Fruit fly (Drosophila melanogaster) whole organism, embryonic: ENCODE measurements around the gene Elo68alpha.

Source experiments
- Ada2b ChIP-seq: fragments of 200-800 bp; sonication (Bioruptor generic); IDR thresholded peaks from 2 replicates; pipeline ENCODE4 v1.3.6; 2022; ENCODE audit warnings: missing biosample characterization, missing genetic modification characterization
- Adf1 ChIP-seq: fragments of 200-800 bp; sonication (Bioruptor generic); IDR thresholded peaks from 2 replicates; pipeline ENCODE4 v1.3.6; 2022; ENCODE audit warnings: missing biosample characterization, missing genetic modification characterization
- CG10209 ChIP-seq: fragments of 200-800 bp; sonication (Bioruptor generic); optimal IDR thresholded peaks from 3 replicates; lab custom pipeline; 2017; ENCODE audit warnings: missing biosample characterization, mild to moderate bottlenecking, missing genetic modification characterization, missing genetic modification reagents
- CG11398 ChIP-seq: fragments of 200-800 bp; sonication (Bioruptor generic); optimal IDR thresholded peaks from 2 replicates; lab custom pipeline; 2016; ENCODE audit warnings: missing biosample characterization, missing genetic modification characterization
- CG11696 ChIP-seq: fragments of 200-800 bp; sonication (Bioruptor generic); IDR thresholded peaks from 2 replicates; pipeline ENCODE4 v1.3.6; 2022; ENCODE audit warnings: missing biosample characterization, missing genetic modification characterization
- CG12744 ChIP-seq: fragments of 200-800 bp; sonication (Bioruptor generic); optimal IDR thresholded peaks from 2 replicates; lab custom pipeline; 2016; ENCODE audit warnings: missing biosample characterization, missing genetic modification characterization
- CG13624 ChIP-seq: fragments of 200-800 bp; sonication (Bioruptor generic); optimal IDR thresholded peaks from 2 replicates; lab custom pipeline; 2016; ENCODE audit warnings: missing biosample characterization, missing genetic modification characterization
- CG17568 ChIP-seq: fragments of 200-800 bp; sonication (Bioruptor generic); optimal IDR thresholded peaks from 2 replicates; lab custom pipeline; 2018; ENCODE audit warnings: missing biosample characterization, mild to moderate bottlenecking, missing genetic modification characterization, moderate library complexity
- CG17612 ChIP-seq: fragments of 200-800 bp; sonication (Bioruptor generic); IDR thresholded peaks from 2 replicates; pipeline ENCODE4 v1.3.6; 2022; ENCODE audit warnings: missing biosample characterization, missing genetic modification characterization
- CG1792 ChIP-seq: fragments of 200-800 bp; sonication (Bioruptor generic); optimal IDR thresholded peaks from 2 replicates; lab custom pipeline; 2016; ENCODE audit warnings: missing biosample characterization, missing genetic modification characterization
- CG18262 ChIP-seq: fragments of 200-800 bp; optimal IDR thresholded peaks from 3 replicates; lab custom pipeline; 2019; ENCODE audit warnings: missing biosample characterization, mild to moderate bottlenecking, missing genetic modification characterization, moderate library complexity
- CG18476 ChIP-seq: fragments of 200-800 bp; sonication (Bioruptor generic); optimal IDR thresholded peaks from 2 replicates; lab custom pipeline; 2016; ENCODE audit warnings: missing biosample characterization, mild to moderate bottlenecking, missing genetic modification characterization
- CG2116 ChIP-seq: fragments of 200-800 bp; sonication (Bioruptor generic); optimal IDR thresholded peaks from 3 replicates; lab custom pipeline; 2018; ENCODE audit warnings: missing biosample characterization, mild to moderate bottlenecking, missing genetic modification characterization
- CG2199 ChIP-seq: fragments of 200-800 bp; sonication (Bioruptor generic); IDR thresholded peaks from 3 replicates; pipeline ENCODE4 v1.3.6; 2022; ENCODE audit warnings: missing biosample characterization, missing genetic modification characterization
- CG30020 ChIP-seq: fragments of 200-800 bp; optimal IDR thresholded peaks from 2 replicates; lab custom pipeline; 2019; ENCODE audit warnings: missing biosample characterization, mild to moderate bottlenecking, missing genetic modification characterization, moderate library complexity
- CG30403 ChIP-seq: fragments of 200-800 bp; sonication (Bioruptor generic); optimal IDR thresholded peaks from 3 replicates; lab custom pipeline; 2016; ENCODE audit warnings: missing biosample characterization, missing genetic modification characterization
- CG3995 ChIP-seq: fragments of 200-800 bp; sonication (Bioruptor generic); optimal IDR thresholded peaks from 3 replicates; lab custom pipeline; 2016; ENCODE audit warnings: missing biosample characterization, missing genetic modification characterization
- CG43689 ChIP-seq: fragments of 200-800 bp; sonication (Bioruptor generic); IDR thresholded peaks from 2 replicates; pipeline ENCODE4 v1.3.6; 2022; ENCODE audit warnings: missing biosample characterization, missing genetic modification characterization
- CG4820 ChIP-seq: fragments of 200-800 bp; sonication (Bioruptor generic); optimal IDR thresholded peaks from 3 replicates; lab custom pipeline; 2016; ENCODE audit warnings: missing biosample characterization, missing genetic modification characterization
- CG6175 ChIP-seq: fragments of 200-800 bp; sonication (Bioruptor generic); IDR thresholded peaks from 3 replicates; pipeline ENCODE4 v1.3.6; 2022; ENCODE audit warnings: missing biosample characterization, missing genetic modification characterization
- CG8089 ChIP-seq: fragments of 200-800 bp; sonication (Bioruptor generic); optimal IDR thresholded peaks from 3 replicates; lab custom pipeline; 2016; ENCODE audit warnings: missing biosample characterization, missing genetic modification characterization
- CG9437 ChIP-seq: fragments of 200-800 bp; sonication (Bioruptor generic); optimal IDR thresholded peaks from 2 replicates; lab custom pipeline; 2018; ENCODE audit warnings: missing biosample characterization, mild to moderate bottlenecking, missing genetic modification characterization
- Dbx ChIP-seq: fragments of 200-800 bp; sonication (Bioruptor generic); IDR thresholded peaks from 3 replicates; pipeline ENCODE4 v1.3.6; 2022; ENCODE audit warnings: missing biosample characterization, missing genetic modification characterization
- Dip3 ChIP-seq: fragments of 200-800 bp; sonication (Bioruptor generic); optimal IDR thresholded peaks from 3 replicates; lab custom pipeline; 2016; ENCODE audit warnings: missing biosample characterization, missing genetic modification characterization
- E2f1 ChIP-seq: fragments of 200-800 bp; sonication (Bioruptor generic); IDR thresholded peaks from 2 replicates; pipeline ENCODE4 v1.3.6; 2022; ENCODE audit warnings: missing biosample characterization, missing genetic modification characterization
- HHEX ChIP-seq: fragments of 200-800 bp; sonication (Bioruptor generic); optimal IDR thresholded peaks from 3 replicates; lab custom pipeline; 2017; ENCODE audit warnings: missing biosample characterization, mild to moderate bottlenecking, missing genetic modification characterization, missing genetic modification reagents
- Hmr ChIP-seq: fragments of 200-800 bp; sonication (Bioruptor generic); optimal IDR thresholded peaks from 3 replicates; lab custom pipeline; 2017; ENCODE audit warnings: mild to moderate bottlenecking, missing biosample characterization, missing genetic modification reagents, missing genetic modification characterization
- Hr3 ChIP-seq: fragments of 200-800 bp; sonication (Bioruptor generic); optimal IDR thresholded peaks from 3 replicates; lab custom pipeline; 2016; ENCODE audit warnings: missing biosample characterization, missing genetic modification characterization
- Mad ChIP-seq: fragments of 200-800 bp; sonication (Bioruptor generic); optimal IDR thresholded peaks from 2 replicates; lab custom pipeline; 2016; ENCODE audit warnings: missing biosample characterization, missing genetic modification characterization
- NK7.1 ChIP-seq: fragments of 200-800 bp; sonication (Bioruptor generic); optimal IDR thresholded peaks from 3 replicates; lab custom pipeline; 2016; ENCODE audit warnings: missing biosample characterization, missing genetic modification characterization
- Sox100B ChIP-seq: fragments of 200-800 bp; sonication (Bioruptor generic); optimal IDR thresholded peaks from 3 replicates; lab custom pipeline; 2018; ENCODE audit warnings: missing biosample characterization, mild to moderate bottlenecking, missing genetic modification characterization
- Tbp ChIP-seq: fragments of >200 bp; optimal IDR thresholded peaks from 2 replicates; lab custom pipeline; 2018; ENCODE audit warnings: missing biosample characterization, missing genetic modification characterization
- Usf ChIP-seq: fragments of 200-800 bp; sonication (Bioruptor generic); optimal IDR thresholded peaks from 2 replicates; lab custom pipeline; 2017; ENCODE audit warnings: missing genotype, missing biosample characterization, missing genetic modification characterization
- ac ChIP-seq: fragments of 200-800 bp; sonication (Bioruptor generic); optimal IDR thresholded peaks from 3 replicates; lab custom pipeline; 2017; ENCODE audit warnings: missing biosample characterization, mild to moderate bottlenecking, missing genetic modification characterization
- ase ChIP-seq: fragments of 200-800 bp; sonication (Bioruptor generic); IDR thresholded peaks from 3 replicates; pipeline ENCODE4 v1.3.6; 2022; ENCODE audit warnings: missing biosample characterization, missing genetic modification characterization
- bab2 ChIP-seq: fragments of 200-800 bp; sonication (Bioruptor generic); optimal IDR thresholded peaks from 2 replicates; lab custom pipeline; 2016; ENCODE audit warnings: missing biosample characterization, missing genetic modification characterization
- cad ChIP-seq: fragments of >200 bp; optimal IDR thresholded peaks from 2 replicates; lab custom pipeline; 2017; ENCODE audit warnings: missing biosample characterization, missing genetic modification characterization
- crp ChIP-seq, 2 experiments: fragments of 200-800 bp; sonication (Bioruptor generic); optimal IDR thresholded peaks; 2 replicates in 1 of 2; 3 replicates in 1 of 2; lab custom pipeline; 2017; ENCODE audit warnings: missing biosample characterization in 2 of 2, missing genetic modification characterization in 2 of 2, mild to moderate bottlenecking in 1 of 2, moderate library complexity in 1 of 2
- cwo ChIP-seq: fragments of 200-800 bp; sonication (Bioruptor generic); optimal IDR thresholded peaks from 3 replicates; lab custom pipeline; 2017; ENCODE audit warnings: missing biosample characterization, missing genetic modification characterization, mild to moderate bottlenecking, moderate library complexity, missing genetic modification reagents
- fru ChIP-seq: fragments of >200 bp; optimal IDR thresholded peaks from 2 replicates; lab custom pipeline; 2017
- gfzf ChIP-seq: fragments of 200-800 bp; sonication (Bioruptor generic); optimal IDR thresholded peaks from 2 replicates; lab custom pipeline; 2016; ENCODE audit warnings: missing biosample characterization, mild to moderate bottlenecking, missing genetic modification characterization, moderate library complexity
- jumu ChIP-seq: fragments of 200-800 bp; sonication (Bioruptor generic); optimal IDR thresholded peaks from 3 replicates; lab custom pipeline; 2016; ENCODE audit warnings: missing biosample characterization, missing genetic modification characterization
- luna ChIP-seq: fragments of 200-800 bp; sonication (Bioruptor generic); optimal IDR thresholded peaks from 2 replicates; lab custom pipeline; 2016; ENCODE audit warnings: missing biosample characterization, missing genetic modification characterization
- mld ChIP-seq: fragments of 200-800 bp; sonication (Bioruptor generic); IDR thresholded peaks from 3 replicates; pipeline ENCODE4 v1.3.6; 2022; ENCODE audit warnings: missing biosample characterization, missing genetic modification characterization; ENCODE audit not compliant: partially characterized antibody
- nom ChIP-seq: fragments of 200-800 bp; sonication (Bioruptor generic); optimal IDR thresholded peaks from 2 replicates; lab custom pipeline; 2017; ENCODE audit warnings: missing biosample characterization, missing genetic modification characterization, mild to moderate bottlenecking, moderate library complexity, missing genetic modification reagents
- onecut ChIP-seq: fragments of 200-800 bp; sonication (Bioruptor generic); IDR thresholded peaks from 2 replicates; pipeline ENCODE4 v1.3.6; 2022; ENCODE audit warnings: missing biosample characterization, missing genetic modification characterization
- org-1 ChIP-seq: fragments of 200-800 bp; sonication (Bioruptor generic); optimal IDR thresholded peaks from 2 replicates; lab custom pipeline; 2017; ENCODE audit warnings: missing biosample characterization, missing genetic modification characterization
- phol ChIP-seq: fragments of 200-800 bp; sonication (Bioruptor generic); optimal IDR thresholded peaks from 3 replicates; lab custom pipeline; 2018; ENCODE audit warnings: missing biosample characterization, mild to moderate bottlenecking, missing genetic modification characterization, moderate library complexity
- seq ChIP-seq: fragments of 200-800 bp; sonication (Bioruptor generic); IDR thresholded peaks from 2 replicates; pipeline ENCODE4 v1.3.6; 2022; ENCODE audit warnings: missing biosample characterization, missing genetic modification characterization
- wor ChIP-seq: fragments of 200-800 bp; sonication (Bioruptor generic); IDR thresholded peaks from 2 replicates; pipeline ENCODE4 v1.3.6; 2022; ENCODE audit warnings: missing biosample characterization, missing genetic modification characterization
- yki ChIP-seq: fragments of >200 bp; optimal IDR thresholded peaks from 3 replicates; lab custom pipeline; 2018
- zfh1 ChIP-seq: fragments of 200-800 bp; sonication (Bioruptor generic); IDR thresholded peaks from 3 replicates; pipeline ENCODE4 v1.3.6; 2022; ENCODE audit warnings: missing biosample characterization, missing genetic modification characterization

Elo68alpha gene

dm6 chr3L:11064689-11065088 is 38.1 kb downstream of the Elo68alpha start, which contains the start of the genes CG32075, CG45101 and SuUR (continued):
- TF ChIP-seq HHEX (GFP tag; lab: Kevin White, UChicago) (peak; percentile 82), NK7.1 (GFP tag; lab: Kevin White, UChicago) (peak; percentile 70), crp (GFP tag; optimal IDR thresholded peaks at IDR 0.05; lab: Kevin White, UChicago) (peak; percentile 97 to 99), luna (GFP tag; lab: Kevin White, UChicago) (peak; percentile 88), CG30020 (tag; lab: Kevin White, UChicago) (peak; percentile 61), CG4820 (GFP tag; lab: Kevin White, UChicago) (peak; percentile 78), Dip3 (GFP tag; lab: Kevin White, UChicago) (peak; percentile 91), gfzf (GFP tag; lab: Kevin White, UChicago) (peak; percentile 5), CG9437 (GFP tag; lab: Kevin White, UChicago) (peak; percentile 69), CG43689 (peak; percentile 50; the same call in 1 of the 2 replicates), Sox100B (peak; percentile 77), bab2 (GFP tag; lab: Kevin White, UChicago) (peak; percentile 92), wor (GFP tag; lab: Robert Waterston, UW) (peak; percentile 74), yki (lab: Kevin White, UChicago) (no peak), zfh1 (peak; percentile 92), Ada2b (GFP tag; lab: Robert Waterston, UW) (peak; percentile 88), Hmr (GFP tag; lab: Kevin White, UChicago) (peak; percentile 82), CG2199 (GFP tag; lab: Robert Waterston, UW) (peak; percentile 56; the same call in 1 of the 3 replicates), cwo (GFP tag; lab: Kevin White, UChicago) (peak; percentile 64), jumu (peak; percentile 88), CG11398 (GFP tag; lab: Kevin White, UChicago) (peak; percentile 46), CG30403 (GFP tag; lab: Kevin White, UChicago) (peak; percentile 94), org-1 (GFP tag; lab: Kevin White, UChicago) (peak; percentile 69), CG13624 (GFP tag; lab: Kevin White, UChicago) (peak; percentile 93), onecut (GFP tag; lab: Robert Waterston, UW) (peak; percentile 34; the same call in 1 of the 2 replicates), CG17612 (peak; percentile 59; the same call in 1 of the 2 replicates), CG17568 (GFP tag; lab: Kevin White, UChicago) (no peak), ac (GFP tag; lab: Kevin White, UChicago) (peak; percentile 38), CG2116 (GFP tag; lab: Kevin White, UChicago) (peak; percentile 67), CG18262 (tag; lab: Kevin White, UChicago) (peak; percentile 81), CG11696 (peak; percentile 41; the same call in 1 of the 2 replicates), Mad (GFP tag; lab: Kevin White, UChicago) (peak; percentile 90), phol (tag; lab: Kevin White, UChicago) (peak; percentile 90), CG12744 (peak; percentile 89), seq (peak; percentile 79), Usf (GFP tag; lab: Kevin White, UChicago) (peak; percentile 73), nom (GFP tag; lab: Kevin White, UChicago) (peak; percentile 42), cad (GFP tag; lab: Kevin White, UChicago) (no peak), CG18476 (GFP tag; lab: Kevin White, UChicago) (peak; percentile 82), CG8089 (GFP tag; lab: Kevin White, UChicago) (peak; percentile 75), CG10209 (peak; percentile 85), Dbx (GFP tag; lab: Robert Waterston, UW) (peak; percentile 91), Adf1 (peak; percentile 66), Tbp (GFP tag; lab: Kevin White, UChicago) (no peak), CG6175 (GFP tag; lab: Robert Waterston, UW) (peak; percentile 66; the same call in 1 of the 3 replicates), CG3995 (GFP tag; lab: Kevin White, UChicago) (peak; percentile 76), fru (lab: Kevin White, UChicago) (no peak), Hr3 (GFP tag; lab: Kevin White, UChicago) (peak; percentile 90), CG1792 (peak; percentile 69), ase (GFP tag; lab: Robert Waterston, UW) (peak; percentile 86), E2f1 (GFP tag; lab: Robert Waterston, UW) (peak; percentile 90), mld (GFP tag; lab: Robert Waterston, UW) (no peak)
